Worm (Caenorhabditis elegans): Measurements from ENCODE around the gene mtp-18.

mtp-18 gene

DNA sequence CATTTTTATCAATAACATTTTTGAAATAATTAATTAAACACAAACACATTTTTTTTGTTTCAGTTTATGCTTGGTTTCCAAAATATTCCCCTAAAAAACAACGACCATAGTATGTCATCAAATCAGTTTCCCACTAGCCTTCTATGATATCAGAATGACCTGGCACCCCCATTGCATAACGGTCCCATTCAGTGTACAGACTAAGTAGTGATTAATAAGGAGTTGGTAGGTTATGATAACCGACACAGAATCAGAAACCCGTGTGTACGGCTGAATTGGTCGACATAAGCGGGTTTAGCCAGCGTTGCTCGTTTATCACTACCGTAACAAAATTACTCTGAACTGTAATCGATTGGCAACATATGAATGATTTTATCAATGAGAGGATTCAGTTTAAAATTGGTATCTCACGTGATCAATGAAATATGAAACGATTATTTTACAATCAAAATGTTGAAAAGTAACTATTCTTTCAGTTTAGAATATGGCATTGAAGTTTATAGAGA is 48.7 kb downstream of the mtp-18 start:
- peak; percentile 24 for TF ChIP-seq pqm-1 (tag; optimal IDR thresholded peaks at IDR 0.05)
- no peak for TF ChIP-seq nhr-237 (tag; optimal IDR thresholded peaks at IDR 0.05)
- peak; percentile 52 for TF ChIP-seq elt-2 (tag; optimal IDR thresholded peaks at IDR 0.05)

DNA sequence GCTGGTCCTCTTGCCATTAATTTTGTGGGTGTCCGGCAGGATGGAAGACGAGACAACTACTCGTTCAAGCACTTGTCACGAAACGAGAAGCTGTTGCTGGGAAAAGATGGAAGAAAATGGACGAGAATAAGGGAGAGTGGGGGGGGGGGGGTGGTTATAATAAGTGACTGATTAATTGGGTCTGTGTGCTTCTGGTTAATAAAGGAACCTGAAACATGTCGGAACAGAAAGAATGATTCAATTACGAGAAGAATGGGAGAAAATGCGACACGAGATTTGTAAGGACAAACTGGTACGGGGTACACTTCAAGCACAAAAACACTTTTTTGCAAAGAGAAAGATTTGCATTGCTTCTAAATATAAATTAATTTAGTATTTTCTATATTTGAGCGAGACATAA is 50.8 kb downstream of the mtp-18 start:
- TF ChIP-seq nhr-77 (tag; optimal IDR thresholded peaks at IDR 0.05) (no peak), lin-39 (tag; optimal IDR thresholded peaks at IDR 0.05) (peak; percentile 55)
